Fruit fly (Drosophila melanogaster) whole organism, embryonic: ENCODE results near the gene Nf1.

ENCODE experiments used
- Abd-B ChIP-seq: fragments of 200-800 bp; sonication (Bioruptor generic); optimal IDR thresholded peaks from 2 replicates; lab custom pipeline; 2018; ENCODE audit warnings: missing biosample characterization, mild to moderate bottlenecking, missing genetic modification characterization, moderate library complexity
- Atf6 ChIP-seq: fragments of 200-800 bp; sonication (Bioruptor generic); IDR thresholded peaks from 2 replicates; pipeline ENCODE4 v1.3.6; 2022; ENCODE audit warnings: missing biosample characterization, missing genetic modification characterization
- Awh ChIP-seq: fragments of 200-800 bp; sonication (Bioruptor generic); IDR thresholded peaks from 2 replicates; pipeline ENCODE4, ENCODE4 v1.3.6; 2022; ENCODE audit warnings: missing biosample characterization, missing genetic modification characterization
- CG10209 ChIP-seq: fragments of 200-800 bp; sonication (Bioruptor generic); optimal IDR thresholded peaks from 3 replicates; lab custom pipeline; 2017; ENCODE audit warnings: missing biosample characterization, mild to moderate bottlenecking, missing genetic modification characterization, missing genetic modification reagents
- CG10366 ChIP-seq: fragments of 200-800 bp; sonication (Bioruptor generic); IDR thresholded peaks from 2 replicates; pipeline ENCODE4 v1.3.6; 2022; ENCODE audit warnings: missing biosample characterization, missing genetic modification characterization
- CG10654 ChIP-seq: fragments of 200-800 bp; sonication (Bioruptor generic); optimal IDR thresholded peaks from 2 replicates; lab custom pipeline; 2016; ENCODE audit warnings: missing biosample characterization, missing genetic modification characterization
- CG11398 ChIP-seq: fragments of 200-800 bp; sonication (Bioruptor generic); optimal IDR thresholded peaks from 2 replicates; lab custom pipeline; 2016; ENCODE audit warnings: missing biosample characterization, missing genetic modification characterization
- CG12744 ChIP-seq: fragments of 200-800 bp; sonication (Bioruptor generic); optimal IDR thresholded peaks from 2 replicates; lab custom pipeline; 2016; ENCODE audit warnings: missing biosample characterization, missing genetic modification characterization
- CG1529 ChIP-seq: fragments of 200-800 bp; sonication (Bioruptor generic); optimal IDR thresholded peaks from 3 replicates; lab custom pipeline; 2018; ENCODE audit warnings: missing biosample characterization, missing genetic modification characterization
- CG17829 ChIP-seq: fragments of 200-800 bp; optimal IDR thresholded peaks from 2 replicates; lab custom pipeline; 2019; ENCODE audit warnings: missing biosample characterization, mild to moderate bottlenecking, missing genetic modification characterization, moderate library complexity
- CG18011 ChIP-seq: fragments of 200-800 bp; sonication (Bioruptor generic); optimal IDR thresholded peaks from 2 replicates; lab custom pipeline; 2017; ENCODE audit warnings: missing biosample characterization, missing genetic modification characterization, mild to moderate bottlenecking, moderate library complexity, missing genotype
- CG2199 ChIP-seq: fragments of 200-800 bp; sonication (Bioruptor generic); IDR thresholded peaks from 3 replicates; pipeline ENCODE4 v1.3.6; 2022; ENCODE audit warnings: missing biosample characterization, missing genetic modification characterization
- CG32767 ChIP-seq: fragments of 200-800 bp; sonication (Bioruptor generic); IDR thresholded peaks from 2 replicates; pipeline ENCODE4 v1.3.6; 2022; ENCODE audit warnings: missing biosample characterization, missing genetic modification characterization
- CG33213 ChIP-seq: fragments of 200-800 bp; sonication (Bioruptor generic); optimal IDR thresholded peaks from 3 replicates; lab custom pipeline; 2016; ENCODE audit warnings: missing biosample characterization, missing genetic modification characterization
- CG42726 ChIP-seq: fragments of 200-800 bp; sonication (Bioruptor generic); IDR thresholded peaks from 2 replicates; pipeline ENCODE4 v1.3.6; 2022; ENCODE audit warnings: missing biosample characterization, missing genetic modification characterization; ENCODE audit not compliant: partially characterized antibody
- CG6765 ChIP-seq: fragments of 200-800 bp; sonication (Bioruptor generic); optimal IDR thresholded peaks from 3 replicates; lab custom pipeline; 2017; ENCODE audit warnings: missing biosample characterization, mild to moderate bottlenecking, missing genetic modification characterization
- CG8089 ChIP-seq: fragments of 200-800 bp; sonication (Bioruptor generic); optimal IDR thresholded peaks from 3 replicates; lab custom pipeline; 2016; ENCODE audit warnings: missing biosample characterization, missing genetic modification characterization
- D ChIP-seq, 2 experiments: fragments of 200-800 bp in 1 of 2; fragments of >200 bp in 1 of 2; sonication (Bioruptor generic) in 1 of 2; optimal IDR thresholded peaks; 2 replicates in 1 of 2; 3 replicates in 1 of 2; lab custom pipeline; 2017; ENCODE audit warnings: mild to moderate bottlenecking in 1 of 2, missing biosample characterization in 1 of 2, missing genetic modification characterization in 1 of 2, missing genetic modification reagents in 1 of 2
- Dip2 ChIP-seq: fragments of 200-800 bp; sonication (Bioruptor generic); IDR thresholded peaks from 2 replicates; pipeline ENCODE4 v1.3.6; 2022; ENCODE audit warnings: missing biosample characterization, missing genetic modification characterization
- Elba2 ChIP-seq: fragments of 200-800 bp; sonication (Bioruptor generic); optimal IDR thresholded peaks from 3 replicates; lab custom pipeline; 2016; ENCODE audit warnings: missing biosample characterization, missing genetic modification characterization
- HHEX ChIP-seq: fragments of 200-800 bp; sonication (Bioruptor generic); optimal IDR thresholded peaks from 3 replicates; lab custom pipeline; 2017; ENCODE audit warnings: missing biosample characterization, mild to moderate bottlenecking, missing genetic modification characterization, missing genetic modification reagents
- MESR4 ChIP-seq: fragments of 200-800 bp; sonication (Bioruptor generic); optimal IDR thresholded peaks from 2 replicates; lab custom pipeline; 2018; ENCODE audit warnings: missing biosample characterization, mild to moderate bottlenecking, missing genetic modification characterization, moderate library complexity
- Pdp1 ChIP-seq, 2 experiments: fragments of 200-800 bp; sonication (Bioruptor generic); optimal IDR thresholded peaks; 3 replicates each; lab custom pipeline; 2016; ENCODE audit warnings: missing biosample characterization in 2 of 2, missing genetic modification characterization in 2 of 2, mild to moderate bottlenecking in 1 of 2, moderate library complexity in 1 of 2
- Ptx1 ChIP-seq: fragments of 200-800 bp; sonication (Bioruptor generic); IDR thresholded peaks from 2 replicates; pipeline ENCODE4 v1.3.6; 2022; ENCODE audit warnings: missing biosample characterization, missing genetic modification characterization
- Rx ChIP-seq: fragments of 200-800 bp; sonication (Bioruptor generic); IDR thresholded peaks from 2 replicates; pipeline ENCODE4 v1.3.6; 2022; ENCODE audit warnings: missing biosample characterization, missing genetic modification characterization
- Side ChIP-seq: fragments of 200-800 bp; sonication (Bioruptor generic); optimal IDR thresholded peaks from 2 replicates; lab custom pipeline; 2016; ENCODE audit warnings: missing biosample characterization, missing genetic modification characterization
- abd-A ChIP-seq: fragments of 200-800 bp; sonication (Bioruptor generic); optimal IDR thresholded peaks from 3 replicates; lab custom pipeline; 2019; ENCODE audit warnings: missing biosample characterization, mild to moderate bottlenecking, missing genetic modification characterization, moderate library complexity
- ci ChIP-seq: fragments of 200-800 bp; sonication (Bioruptor generic); IDR thresholded peaks from 3 replicates; pipeline ENCODE4 v1.3.6; 2022; ENCODE audit warnings: missing biosample characterization, missing genetic modification characterization
- ems ChIP-seq: fragments of 200-800 bp; sonication (Bioruptor generic); optimal IDR thresholded peaks from 3 replicates; lab custom pipeline; 2016; ENCODE audit warnings: missing biosample characterization, missing genetic modification characterization
- gro ChIP-seq: fragments of 200-800 bp; sonication (Bioruptor generic); optimal IDR thresholded peaks from 2 replicates; lab custom pipeline; 2016; ENCODE audit warnings: missing biosample characterization, missing genetic modification characterization
- hkb ChIP-seq, 2 experiments: fragments of 200-800 bp in 1 of 2; fragments of >200 bp in 1 of 2; sonication (Bioruptor generic) in 1 of 2; IDR thresholded peaks in 1 of 2; optimal IDR thresholded peaks in 1 of 2; 2 replicates each; pipeline versions ENCODE4 v1.3.6 to Lab custom; 2017 to 2022; ENCODE audit warnings: missing biosample characterization in 1 of 2, missing genetic modification characterization in 1 of 2
- insv ChIP-seq, 2 experiments: fragments of 200-800 bp; sonication (Bioruptor generic); optimal IDR thresholded peaks; 3 replicates each; lab custom pipeline; 2016 to 2018; ENCODE audit warnings: missing biosample characterization in 2 of 2, missing genetic modification characterization in 2 of 2
- kah ChIP-seq: fragments of 200-800 bp; sonication (Bioruptor generic); optimal IDR thresholded peaks from 2 replicates; lab custom pipeline; 2018; ENCODE audit warnings: missing biosample characterization, mild to moderate bottlenecking, missing genetic modification characterization
- mam ChIP-seq: fragments of 200-800 bp; sonication (Bioruptor generic); optimal IDR thresholded peaks from 3 replicates; lab custom pipeline; 2016; ENCODE audit warnings: missing biosample characterization, missing genetic modification characterization
- pros ChIP-seq: fragments of 200-800 bp; sonication (Bioruptor generic); optimal IDR thresholded peaks from 3 replicates; lab custom pipeline; 2019; ENCODE audit warnings: missing biosample characterization, mild to moderate bottlenecking, missing genetic modification characterization, moderate library complexity
- ranshi ChIP-seq: fragments of 200-800 bp; sonication (Bioruptor generic); IDR thresholded peaks from 2 replicates; pipeline ENCODE4 v1.3.6; 2022; ENCODE audit warnings: missing biosample characterization, missing genetic modification characterization
- sima ChIP-seq: fragments of 200-800 bp; sonication (Bioruptor generic); optimal IDR thresholded peaks from 2 replicates; lab custom pipeline; 2016; ENCODE audit warnings: missing biosample characterization, missing genetic modification characterization
- sqz ChIP-seq: fragments of 200-800 bp; sonication (Bioruptor generic); optimal IDR thresholded peaks from 3 replicates; lab custom pipeline; 2018; ENCODE audit warnings: missing biosample characterization, mild to moderate bottlenecking, missing genetic modification characterization
- sr ChIP-seq: fragments of 200-800 bp; sonication (Bioruptor generic); IDR thresholded peaks from 3 replicates; pipeline ENCODE4 v1.3.6; 2022; ENCODE audit warnings: missing biosample characterization, missing genetic modification characterization
- unpg ChIP-seq: fragments of 200-800 bp; sonication (Bioruptor generic); optimal IDR thresholded peaks from 3 replicates; lab custom pipeline; 2018; ENCODE audit warnings: missing biosample characterization, mild to moderate bottlenecking, missing genetic modification characterization, moderate library complexity
- vvl ChIP-seq: fragments of 200-800 bp; sonication (Bioruptor generic); IDR thresholded peaks from 2 replicates; pipeline ENCODE4 v1.3.6; 2022; ENCODE audit warnings: missing biosample characterization, missing genetic modification characterization

Nf1 gene

dm6 chr3R:26005978-26006934 is 23.4 kb downstream of the Nf1 start (continued):
- peak; percentile 72; the same call in 2 of the 3 replicates for TF ChIP-seq ci (GFP tag; lab: Robert Waterston, UW)
- TF ChIP-seq CG12744 (GFP tag; lab: Kevin White, UChicago) = no peak
- TF ChIP-seq mam (GFP tag; lab: Kevin White, UChicago) = peak; percentile 32
- TF ChIP-seq unpg (GFP tag; lab: Kevin White, UChicago) = no peak
- TF ChIP-seq MESR4 (GFP tag; lab: Kevin White, UChicago) = peak; percentile 1
- peak; percentile 42; the same call in 1 of the 2 replicates for TF ChIP-seq CG32767 (GFP tag; lab: Robert Waterston, UW)
- TF ChIP-seq Side (GFP tag; lab: Kevin White, UChicago) = no peak
- TF ChIP-seq CG6765 = no peak
- no peak for TF ChIP-seq CG11398 (GFP tag; lab: Kevin White, UChicago)
- TF ChIP-seq Pdp1 (GFP tag; optimal IDR thresholded peaks at IDR 0.05; lab: Kevin White, UChicago) = peak; percentile 1 to 33
- no peak for TF ChIP-seq sr
- TF ChIP-seq Atf6 (GFP tag; lab: Robert Waterston, UW) = 0 out of 2 replicates have a peak, but pooled peaks have one; percentile 7
- TF ChIP-seq HHEX (GFP tag; lab: Kevin White, UChicago) = no peak
- no peak for TF ChIP-seq Rx (GFP tag; lab: Robert Waterston, UW)
- no peak for TF ChIP-seq ems
- TF ChIP-seq gro (GFP tag; lab: Kevin White, UChicago) = peak; percentile 67
- TF ChIP-seq hkb (optimal IDR thresholded peaks at IDR 0.05; lab: Kevin White, UChicago) = no peak
- TF ChIP-seq hkb (GFP tag; IDR thresholded peaks at IDR 0.05; lab: Robert Waterston, UW) = peak; percentile 48; the same call in 1 of the 2 replicates
- TF ChIP-seq kah (GFP tag; lab: Kevin White, UChicago) = peak; percentile 75
- no peak for TF ChIP-seq Dip2 (GFP tag; lab: Robert Waterston, UW)
- peak; percentile 57 for TF ChIP-seq CG17829 (tag; lab: Kevin White, UChicago)
- peak; percentile 54; the same call in 1 of the 2 replicates for TF ChIP-seq CG42726
- TF ChIP-seq D (optimal IDR thresholded peaks at IDR 0.05; lab: Kevin White, UChicago) = peak; percentile 49
- peak; percentile 28 for TF ChIP-seq D (GFP tag; optimal IDR thresholded peaks at IDR 0.05; lab: Kevin White, UChicago)
- TF ChIP-seq CG1529 (GFP tag; lab: Kevin White, UChicago) = no peak
- no peak for TF ChIP-seq CG10654 (GFP tag; lab: Kevin White, UChicago)
- 0 out of 3 replicates have a peak, but pooled peaks have one; percentile 60 for TF ChIP-seq CG2199 (GFP tag; lab: Robert Waterston, UW)
- TF ChIP-seq sqz = peak; percentile 98
- TF ChIP-seq Ptx1 = no peak

- 0 out of 2 replicates have a peak, but pooled peaks have one; percentile 10 for TF ChIP-seq vvl (GFP tag; lab: Robert Waterston, UW)
- peak; percentile 76 for TF ChIP-seq Awh (GFP tag; lab: Robert Waterston, UW)
- TF ChIP-seq CG10366 (GFP tag; lab: Robert Waterston, UW) = no peak
- TF ChIP-seq CG18011 (GFP tag; lab: Kevin White, UChicago) = peak; percentile 93
- TF ChIP-seq Elba2 (GFP tag; lab: Kevin White, UChicago) = peak; percentile 78
- TF ChIP-seq Rx (GFP tag; lab: Robert Waterston, UW) = no peak
- no peak for TF ChIP-seq CG10209 (GFP tag; lab: Kevin White, UChicago)
- TF ChIP-seq sima = no peak
- TF ChIP-seq ranshi = no peak
- TF ChIP-seq CG33213 = no peak
- peak; percentile 56 for TF ChIP-seq Abd-B (GFP tag; lab: Kevin White, UChicago)
- peak; percentile 43 to 89 for TF ChIP-seq insv (GFP tag; optimal IDR thresholded peaks at IDR 0.05; lab: Kevin White, UChicago)
- no peak for TF ChIP-seq CG8089 (GFP tag; lab: Kevin White, UChicago)
- peak; percentile 34 for TF ChIP-seq pros (GFP tag; lab: Kevin White, UChicago)
- peak; percentile 45 for TF ChIP-seq abd-A (tag; lab: Kevin White, UChicago)
These were observed 24.5 kb downstream of the Nf1 start for dm6 chr3R:26007298-26007697.
